Worm (Caenorhabditis elegans): ENCODE measurements around the gene grl-6.

ce11 chrX:6446564-6446963, 4.2 kb downstream of the grl-6 start, which contains the start of gene asp-14:
- no peak for TF ChIP-seq eyg-1 (tag; optimal IDR thresholded peaks at IDR 0.05)
- no peak for TF ChIP-seq ceh-48 (tag; optimal IDR thresholded peaks at IDR 0.05)
- no peak for TF ChIP-seq elt-4 (tag; optimal IDR thresholded peaks at IDR 0.05)
- no peak for TF ChIP-seq ztf-16 (tag; optimal IDR thresholded peaks at IDR 0.05)
- TF ChIP-seq ceh-9 (tag; optimal IDR thresholded peaks at IDR 0.05), result no peak
- TF ChIP-seq ets-4 (tag; optimal IDR thresholded peaks at IDR 0.05), result no peak
- no peak for TF ChIP-seq pqm-1 (tag; optimal IDR thresholded peaks at IDR 0.05)

Data from whole organism, late embryonic.